Worm (Caenorhabditis elegans) whole organism, L3 larva: ENCODE results near the gene mon-2.
A peak's percentile ranks its signal among the peaks of the same experiment; 100 is the strongest.

ENCODE experiments used
- R02D3.7 ChIP-seq: fragments of 150-350 bp; optimal IDR thresholded peaks from 2 replicates; lab custom pipeline; 2014; ENCODE audit warnings: missing biosample characterization, missing genetic modification characterization
- ZK546.5 ChIP-seq: sonication (generic microtip); optimal IDR thresholded peaks from 2 replicates; lab custom pipeline; 2017; ENCODE audit warnings: missing biosample characterization, missing genetic modification characterization
- aly-2 ChIP-seq: fragments of 150-350 bp; optimal IDR thresholded peaks from 2 replicates; lab custom pipeline; 2014; ENCODE audit warnings: missing biosample characterization, missing genetic modification characterization
- ama-1 ChIP-seq: fragments of 150-350 bp; optimal IDR thresholded peaks from 2 replicates; lab custom pipeline; 2018
- ceh-16 ChIP-seq: sonication (generic microtip); optimal IDR thresholded peaks from 2 replicates; lab custom pipeline; 2017; ENCODE audit warnings: missing biosample characterization, missing genetic modification characterization
- ceh-82 ChIP-seq: fragments of 150-350 bp; optimal IDR thresholded peaks from 2 replicates; lab custom pipeline; 2014; ENCODE audit warnings: missing biosample characterization, missing genetic modification characterization
- ceh-9 ChIP-seq: sonication (generic microtip); optimal IDR thresholded peaks from 2 replicates; lab custom pipeline; 2018; ENCODE audit warnings: missing biosample characterization, missing genetic modification characterization
- daf-12 ChIP-seq: fragments of 150-350 bp; optimal IDR thresholded peaks from 2 replicates; lab custom pipeline; 2014; ENCODE audit warnings: missing biosample characterization, missing genetic modification reagents, missing genetic modification characterization
- egl-27 ChIP-seq: sonication (generic microtip); optimal IDR thresholded peaks from 4 replicates; lab custom pipeline; 2017; ENCODE audit warnings: missing biosample characterization, missing genetic modification reagents, missing genetic modification characterization
- egl-5 ChIP-seq: fragments of 150-350 bp; optimal IDR thresholded peaks from 2 replicates; lab custom pipeline; 2017; ENCODE audit warnings: missing biosample characterization, missing genetic modification reagents, missing genetic modification characterization, inconsistent platforms
- elt-1 ChIP-seq: fragments of 150-350 bp; optimal IDR thresholded peaks from 2 replicates; lab custom pipeline; 2014; ENCODE audit warnings: missing biosample characterization, missing genetic modification characterization
- elt-3 ChIP-seq, 3 experiments: fragments of 150-350 bp in 1 of 3; sonication (generic microtip) in 2 of 3; optimal IDR thresholded peaks; 2 replicates in 2 of 3; 4 replicates in 1 of 3; lab custom pipeline; 2014 to 2017; ENCODE audit warnings: missing biosample characterization in 3 of 3, missing genetic modification characterization in 3 of 3
- eor-1 ChIP-seq, 2 experiments: fragments of 150-350 bp; optimal IDR thresholded peaks; 2 replicates each; lab custom pipeline; 2014 to 2018; ENCODE audit warnings: missing biosample characterization in 2 of 2, missing genetic modification characterization in 2 of 2
- fkh-2 ChIP-seq: fragments of 150-350 bp; optimal IDR thresholded peaks from 2 replicates; lab custom pipeline; 2014; ENCODE audit warnings: missing biosample characterization, missing genetic modification reagents, missing genetic modification characterization
- fos-1 ChIP-seq: fragments of 150-350 bp; optimal IDR thresholded peaks from 2 replicates; lab custom pipeline; 2014; ENCODE audit warnings: missing biosample characterization, missing genetic modification characterization
- hmg-11 ChIP-seq: sonication (generic microtip); optimal IDR thresholded peaks from 2 replicates; lab custom pipeline; 2016; ENCODE audit warnings: missing genetic modification characterization, missing compliant biosample characterization
- jun-1 ChIP-seq: fragments of 150-350 bp; optimal IDR thresholded peaks from 2 replicates; lab custom pipeline; 2014; ENCODE audit warnings: missing biosample characterization, missing genetic modification reagents, missing genetic modification characterization
- lin-15B ChIP-seq: fragments of 150-350 bp; optimal IDR thresholded peaks from 2 replicates; lab custom pipeline; 2014; ENCODE audit warnings: missing biosample characterization, missing genetic modification characterization
- lin-39 ChIP-seq: fragments of 150-350 bp; optimal IDR thresholded peaks from 2 replicates; lab custom pipeline; 2018; ENCODE audit warnings: missing biosample characterization, missing genetic modification reagents, missing genetic modification characterization
- lsy-12 ChIP-seq: sonication (generic microtip); optimal IDR thresholded peaks from 2 replicates; lab custom pipeline; 2016; ENCODE audit warnings: mild to moderate bottlenecking, missing genetic modification characterization, missing compliant biosample characterization
- mml-1 ChIP-seq: fragments of 150-350 bp; sonication (generic microtip); optimal IDR thresholded peaks from 3 replicates; lab custom pipeline; 2014; ENCODE audit warnings: missing biosample characterization, missing genetic modification characterization
- nfya-1 ChIP-seq: sonication (generic microtip); optimal IDR thresholded peaks from 2 replicates; lab custom pipeline; 2017; ENCODE audit warnings: missing genetic modification characterization, mild to moderate bottlenecking, missing compliant biosample characterization, antibody characterized with exemption, moderate library complexity; ENCODE audit not compliant: insufficient read depth
- nhr-12 ChIP-seq: fragments of 150-350 bp; optimal IDR thresholded peaks from 2 replicates; lab custom pipeline; 2014; ENCODE audit warnings: missing biosample characterization, missing genetic modification characterization
- nhr-25 ChIP-seq: sonication (generic microtip); optimal IDR thresholded peaks from 2 replicates; lab custom pipeline; 2017; ENCODE audit warnings: missing biosample characterization, missing genetic modification characterization
- nhr-28 ChIP-seq: fragments of 150-350 bp; optimal IDR thresholded peaks from 2 replicates; lab custom pipeline; 2014; ENCODE audit warnings: missing biosample characterization, missing genetic modification characterization
- nhr-67 ChIP-seq: fragments of 150-350 bp; optimal IDR thresholded peaks from 2 replicates; lab custom pipeline; 2014; ENCODE audit warnings: missing biosample characterization, missing genetic modification characterization
- nhr-77 ChIP-seq: fragments of 150-350 bp; optimal IDR thresholded peaks from 2 replicates; lab custom pipeline; 2014; ENCODE audit warnings: missing biosample characterization, missing genetic modification characterization
- pha-4 ChIP-seq: fragments of 150-350 bp; optimal IDR thresholded peaks from 2 replicates; lab custom pipeline; 2014; ENCODE audit warnings: missing biosample characterization, missing genetic modification reagents, missing genetic modification characterization
- pqm-1 ChIP-seq: fragments of 150-350 bp; optimal IDR thresholded peaks from 2 replicates; lab custom pipeline; 2017; ENCODE audit warnings: missing biosample characterization, missing genetic modification characterization, inconsistent platforms
- sea-2 ChIP-seq: fragments of 150-350 bp; sonication (generic microtip); optimal IDR thresholded peaks from 4 replicates; lab custom pipeline; 2014; ENCODE audit warnings: missing biosample characterization, missing genetic modification reagents, missing genetic modification characterization
- skn-1 ChIP-seq: fragments of 150-350 bp; optimal IDR thresholded peaks from 2 replicates; lab custom pipeline; 2014; ENCODE audit warnings: missing biosample characterization, missing genetic modification characterization
- snpc-4 ChIP-seq: fragments of 150-350 bp; optimal IDR thresholded peaks from 2 replicates; lab custom pipeline; 2014; ENCODE audit warnings: missing biosample characterization, missing genetic modification characterization
- tbx-2 ChIP-seq: sonication (generic microtip); optimal IDR thresholded peaks from 2 replicates; lab custom pipeline; 2016; ENCODE audit warnings: mild to moderate bottlenecking, missing genetic modification characterization, missing compliant biosample characterization
- zag-1 ChIP-seq: fragments of 150-350 bp; optimal IDR thresholded peaks from 2 replicates; lab custom pipeline; 2014; ENCODE audit warnings: missing biosample characterization, missing genetic modification characterization
- ztf-11 ChIP-seq: fragments of 150-350 bp; optimal IDR thresholded peaks from 2 replicates; lab custom pipeline; 2014; ENCODE audit warnings: missing biosample characterization, missing genetic modification characterization
- ztf-4 ChIP-seq: fragments of 150-350 bp; optimal IDR thresholded peaks from 2 replicates; lab custom pipeline; 2014; ENCODE audit warnings: missing biosample characterization, missing genetic modification characterization

The mon-2 gene

ce11 chrIV:12088898-12089297 is 7.7 kb upstream of the mon-2 start:
- TF ChIP-seq pha-4 (peak; percentile 69), skn-1 (tag; lab: Kevin White, UChicago) (peak; percentile 31), ceh-82 (tag; lab: Kevin White, UChicago) (no peak), lin-15B (tag; lab: Kevin White, UChicago) (peak; percentile 81), egl-5 (tag; lab: Kevin White, UChicago) (peak; percentile 26), nfya-1 (peak; percentile 61), nhr-28 (tag; lab: Kevin White, UChicago) (no peak), snpc-4 (tag; lab: Kevin White, UChicago) (peak; percentile 24), eor-1 (tag; optimal IDR thresholded peaks at IDR 0.05; lab: Kevin White, UChicago) (no peak), lin-39 (tag; lab: Kevin White, UChicago) (peak; percentile 35), nhr-25 (tag; lab: Kevin White, UChicago) (peak; percentile 65), nhr-12 (tag; lab: Kevin White, UChicago) (no peak)

ce11 chrIV:12089551-12089950 is 7.0 kb upstream of the mon-2 start, which contains the start of gene F11A10.6:
Gene F11A10.6 (minus strand): TSS chrIV:12089651.
- TF ChIP-seq lsy-12 (tag; lab: Kevin White, UChicago), result no peak
- no peak for TF ChIP-seq zag-1 (tag; lab: Kevin White, UChicago)
- TF ChIP-seq nfya-1, result no peak
- TF ChIP-seq daf-12 (tag; lab: Kevin White, UChicago), result no peak
- TF ChIP-seq egl-5 (tag; lab: Kevin White, UChicago), result no peak
- TF ChIP-seq nhr-12 (tag; lab: Kevin White, UChicago), result no peak
- no peak for TF ChIP-seq ztf-11 (tag; lab: Kevin White, UChicago)
- TF ChIP-seq, all 47 proteins: peak for 0

ce11 chrIV:12092113-12092512 is 4.5 kb upstream of the mon-2 start, which contains the start of gene mig-32:
Gene mig-32 (minus strand): TSS chrIV:12092213.
- TF ChIP-seq egl-27 (tag; lab: Kevin White, UChicago) (no peak), nhr-25 (tag; lab: Kevin White, UChicago) (no peak), elt-3 (tag; optimal IDR thresholded peaks at IDR 0.05; lab: Kevin White, UChicago) (no peak), nhr-28 (tag; lab: Kevin White, UChicago) (no peak), fos-1 (tag; lab: Kevin White, UChicago) (no peak), ceh-9 (tag; lab: Kevin White, UChicago) (no peak), eor-1 (tag; optimal IDR thresholded peaks at IDR 0.05; lab: Kevin White, UChicago) (no peak), nhr-67 (tag; lab: Kevin White, UChicago) (no peak), tbx-2 (tag; lab: Kevin White, UChicago) (no peak), jun-1 (tag; lab: Kevin White, UChicago) (no peak), fkh-2 (tag; lab: Kevin White, UChicago) (no peak), egl-5 (tag; lab: Kevin White, UChicago) (no peak), ceh-82 (tag; lab: Kevin White, UChicago) (no peak), ama-1 (no peak), hmg-11 (tag; lab: Kevin White, UChicago) (no peak), mml-1 (tag; lab: Kevin White, UChicago) (no peak), ztf-4 (tag; lab: Kevin White, UChicago) (no peak)
- TF ChIP-seq, all 47 proteins: peak for 0

DNA sequence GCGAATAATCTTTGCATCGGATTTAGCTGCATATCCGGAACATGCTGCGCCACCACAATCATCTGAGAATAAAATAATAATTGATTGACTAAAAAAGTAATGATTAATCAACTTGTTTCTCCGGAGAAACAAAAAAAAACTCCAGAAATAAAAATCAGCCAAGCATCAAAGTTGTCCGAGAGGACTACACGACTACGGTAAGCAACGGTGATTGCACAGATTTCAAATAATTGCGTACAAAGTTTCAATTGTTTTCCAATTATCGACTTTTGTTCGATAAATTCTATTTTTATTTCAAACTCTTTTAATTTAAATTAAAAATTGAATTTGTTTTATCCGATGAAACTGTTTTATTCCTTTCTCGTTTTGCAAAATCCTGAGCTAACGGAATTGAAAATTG is 3.2 kb upstream of the mon-2 start, which contains the start of gene cpsf-4:
TSS of gene cpsf-4 (minus strand) at position 62 of the 400 bp plus-strand sequence.
- no peak for TF ChIP-seq lin-39 (tag; lab: Kevin White, UChicago)
- TF ChIP-seq fos-1 (tag; lab: Kevin White, UChicago), result no peak
- no peak for TF ChIP-seq aly-2
- TF ChIP-seq pha-4, result no peak
- TF ChIP-seq nhr-12 (tag; lab: Kevin White, UChicago), result no peak
- TF ChIP-seq ama-1, result no peak
- no peak for TF ChIP-seq jun-1 (tag; lab: Kevin White, UChicago)
- no peak for TF ChIP-seq lin-15B (tag; lab: Kevin White, UChicago)
- no peak for TF ChIP-seq nhr-67 (tag; lab: Kevin White, UChicago)
- no peak for TF ChIP-seq ZK546.5 (tag; lab: Kevin White, UChicago)
- no peak for TF ChIP-seq pqm-1
- TF ChIP-seq fkh-2 (tag; lab: Kevin White, UChicago), result no peak
- no peak for TF ChIP-seq elt-1 (tag; lab: Kevin White, UChicago)
- TF ChIP-seq nhr-77 (tag; lab: Kevin White, UChicago), result no peak
- TF ChIP-seq tbx-2 (tag; lab: Kevin White, UChicago), result no peak
- no peak for TF ChIP-seq R02D3.7 (tag; lab: Kevin White, UChicago)
- TF ChIP-seq sea-2 (GFP tag; lab: Kevin White, UChicago), result no peak
- TF ChIP-seq egl-27 (tag; lab: Kevin White, UChicago), result no peak
- TF ChIP-seq ceh-82 (tag; lab: Kevin White, UChicago), result no peak
- TF ChIP-seq ceh-16 (tag; lab: Kevin White, UChicago), result no peak
